Worm (Caenorhabditis elegans): ENCODE data around the gene F54D12.1.
A peak's percentile ranks its signal among the peaks of the same experiment; 100 is the strongest.

Gene F54D12.1

ce11 chrII:1372966-1373365 lies 27.2 kb upstream of the F54D12.1 start:
- TF ChIP-seq snpc-1.2 (GFP tag; IDR thresholded peaks at IDR 0.05) (no peak), gei-8 (GFP tag; optimal IDR thresholded peaks at IDR 0.05) (no peak), jun-1 (tag; optimal IDR thresholded peaks at IDR 0.05) (no peak), hmg-1.1 (GFP tag; IDR thresholded peaks at IDR 0.05) (no peak), madf-5 (GFP tag; IDR thresholded peaks at IDR 0.05) (no peak), hlh-30 (tag; optimal IDR thresholded peaks at IDR 0.05; ENCODE audit: insufficient read depth) (no peak), nhr-28 (tag; optimal IDR thresholded peaks at IDR 0.05) (no peak), F49E8.2 (tag; optimal IDR thresholded peaks at IDR 0.05; ENCODE audit: borderline replicate concordance) (no peak), hlh-11 (tag; optimal IDR thresholded peaks at IDR 0.05) (no peak), R02D3.7 (tag; optimal IDR thresholded peaks at IDR 0.05) (no peak), cey-2 (tag; optimal IDR thresholded peaks at IDR 0.05; ENCODE audit: borderline replicate concordance, insufficient read depth) (no peak), ztf-7 (tag; optimal IDR thresholded peaks at IDR 0.05) (no peak), nhr-10 (tag; optimal IDR thresholded peaks at IDR 0.05) (no peak), vab-7 (GFP tag; IDR thresholded peaks at IDR 0.05) (no peak), ceh-82 (tag; optimal IDR thresholded peaks at IDR 0.05) (no peak), egl-27 (tag; optimal IDR thresholded peaks at IDR 0.05) (no peak), hif-1 (tag; optimal IDR thresholded peaks at IDR 0.05) (no peak), nhr-76 (tag; optimal IDR thresholded peaks at IDR 0.05) (no peak)

ce11 chrII:1374486-1374885 lies 25.7 kb upstream of the F54D12.1 start:
- TF ChIP-seq aha-1 (tag) (peak; percentile 20), nhr-48 (tag; optimal IDR thresholded peaks at IDR 0.05) (no peak)

- no peak for TF ChIP-seq ama-1 (optimal IDR thresholded peaks at IDR 0.05)
- TF ChIP-seq ceh-44 (GFP tag; IDR thresholded peaks at IDR 0.05), result no peak
- no peak for TF ChIP-seq mep-1 (tag; optimal IDR thresholded peaks at IDR 0.05)
- TF ChIP-seq T20F7.1 (GFP tag; optimal IDR thresholded peaks at IDR 0.05), result no peak
- no peak for TF ChIP-seq vab-7 (GFP tag; IDR thresholded peaks at IDR 0.05)
- no peak for TF ChIP-seq nhr-11 (tag; optimal IDR thresholded peaks at IDR 0.05)
- TF ChIP-seq hif-1 (tag; optimal IDR thresholded peaks at IDR 0.05), result no peak
- no peak for TF ChIP-seq cey-2 (tag; optimal IDR thresholded peaks at IDR 0.05; ENCODE audit: borderline replicate concordance, insufficient read depth)
- no peak for TF ChIP-seq F49E8.2 (tag; optimal IDR thresholded peaks at IDR 0.05; ENCODE audit: borderline replicate concordance)
- TF ChIP-seq attf-4 (tag; optimal IDR thresholded peaks at IDR 0.05), result no peak
- TF ChIP-seq nhr-28 (tag; optimal IDR thresholded peaks at IDR 0.05), result no peak
- TF ChIP-seq spr-1 (tag; optimal IDR thresholded peaks at IDR 0.05), result no peak
- no peak for TF ChIP-seq zip-11 (GFP tag; IDR thresholded peaks at IDR 0.05)
- TF ChIP-seq mxl-3 (GFP tag; optimal IDR thresholded peaks at IDR 0.05), result no peak
- no peak for TF ChIP-seq lim-7 (GFP tag; IDR thresholded peaks at IDR 0.05)
- no peak for TF ChIP-seq fkh-10 (GFP tag; optimal IDR thresholded peaks at IDR 0.05)
- no peak for TF ChIP-seq mdl-1 (tag; optimal IDR thresholded peaks at IDR 0.05)
- no peak for TF ChIP-seq ceh-82 (tag; optimal IDR thresholded peaks at IDR 0.05)
These were observed 25.3 kb upstream of the F54D12.1 start, which contains the start of gene rog-1 for ce11 chrII:1374889-1375288. Gene rog-1 (minus strand): TSS chrII:1374989.

ce11 chrII:1375627-1376026 lies 24.6 kb upstream of the F54D12.1 start:
- TF ChIP-seq madf-9 (GFP tag; conservative IDR thresholded peaks at IDR 0.05) (no peak), nhr-28 (tag; optimal IDR thresholded peaks at IDR 0.05) (peak; percentile 10), daf-19 (GFP tag; conservative IDR thresholded peaks at IDR 0.05) (no peak), daf-16 (GFP tag; optimal IDR thresholded peaks at IDR 0.05) (peak in 1 of 2 experiments; percentile 12), daf-16 (tag; optimal IDR thresholded peaks at IDR 0.05) (no peak), nhr-11 (tag; optimal IDR thresholded peaks at IDR 0.05) (peak; percentile 24), hlh-11 (tag; optimal IDR thresholded peaks at IDR 0.05) (peak; percentile 6), unc-62 (GFP tag; optimal IDR thresholded peaks at IDR 0.05 in 1 of 2) (peak in 1 of 2 experiments; percentile 82), unc-62 (tag; optimal IDR thresholded peaks at IDR 0.05) (no peak), Y5F2A.4 (GFP tag; optimal IDR thresholded peaks at IDR 0.05) (no peak)

Data from whole organism, L4 larva.